Fruit fly (Drosophila melanogaster): ENCODE data around the gene obst-E.
A peak's percentile ranks its signal among the peaks of the same experiment; 100 is the strongest.

Gene obst-E

DNA sequence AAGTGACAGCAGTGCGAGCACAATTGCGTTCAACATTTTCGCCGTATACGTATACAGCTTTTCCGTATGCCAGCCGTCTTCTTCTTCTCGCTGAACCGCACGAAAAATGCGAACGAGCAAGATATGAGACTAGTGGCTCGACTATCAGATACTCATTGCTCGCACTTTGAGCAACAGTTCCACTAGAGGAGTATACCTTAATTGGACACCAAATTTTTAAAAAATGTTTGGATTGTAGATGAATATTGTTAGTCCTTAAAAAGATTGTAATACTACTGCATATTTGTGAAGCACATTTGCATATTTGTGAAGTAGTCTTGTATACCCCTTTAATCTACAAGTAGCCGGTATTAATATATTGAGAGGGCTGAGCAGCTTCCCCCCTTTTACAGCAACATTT is 12.2 kb upstream of the obst-E start (continued):
- TF ChIP-seq CG34224 (GFP tag; IDR thresholded peaks at IDR 0.05; ENCODE audit: partially characterized antibody) (no peak), GATAe (GFP tag; conservative IDR thresholded peaks at IDR 0.05) (no peak), cad (GFP tag; optimal IDR thresholded peaks at IDR 0.05) (no peak), pb (GFP tag; optimal IDR thresholded peaks at IDR 0.05) (no peak), CG12104 (GFP tag; optimal IDR thresholded peaks at IDR 0.05) (no peak), Side (GFP tag; optimal IDR thresholded peaks at IDR 0.05) (no peak), NC2α (GFP tag; optimal IDR thresholded peaks at IDR 0.05) (no peak), CkIIα-i1 (GFP tag; IDR thresholded peaks at IDR 0.05) (no peak), CG10147 (GFP tag; optimal IDR thresholded peaks at IDR 0.05) (no peak), CG17912 (GFP tag; optimal IDR thresholded peaks at IDR 0.05) (no peak), CG1647 (GFP tag; optimal IDR thresholded peaks at IDR 0.05) (no peak), zen (tag; optimal IDR thresholded peaks at IDR 0.05) (no peak), Meics (GFP tag; optimal IDR thresholded peaks at IDR 0.05) (peak; percentile 44), CG32532 (GFP tag; IDR thresholded peaks at IDR 0.05) (0 out of 2 replicates have a peak, but pooled peaks have one; percentile 32), CG13123 (GFP tag; optimal IDR thresholded peaks at IDR 0.05) (no peak), zf30C (GFP tag; optimal IDR thresholded peaks at IDR 0.05) (no peak), nom (GFP tag; optimal IDR thresholded peaks at IDR 0.05) (no peak), hkb (optimal IDR thresholded peaks at IDR 0.05) (no peak), hkb (GFP tag; IDR thresholded peaks at IDR 0.05) (no peak), CG8478 (optimal IDR thresholded peaks at IDR 0.05) (no peak), CG6254 (GFP tag; optimal IDR thresholded peaks at IDR 0.05) (no peak), CG13894 (tag; optimal IDR thresholded peaks at IDR 0.05) (no peak), CG14050 (GFP tag; IDR thresholded peaks at IDR 0.05) (no peak), jumu (GFP tag; optimal IDR thresholded peaks at IDR 0.05) (no peak), CG17612 (GFP tag; IDR thresholded peaks at IDR 0.05) (no peak), Max (GFP tag; optimal IDR thresholded peaks at IDR 0.05) (no peak), D19A (tag; optimal IDR thresholded peaks at IDR 0.05) (no peak), lbe (GFP tag; optimal IDR thresholded peaks at IDR 0.05) (no peak), CG33213 (GFP tag; optimal IDR thresholded peaks at IDR 0.05) (no peak), E2f2 (GFP tag; IDR thresholded peaks at IDR 0.05) (no peak), CG9817 (tag; optimal IDR thresholded peaks at IDR 0.05) (no peak), CG2712 (tag; optimal IDR thresholded peaks at IDR 0.05) (no peak), CG12942 (GFP tag; optimal IDR thresholded peaks at IDR 0.05) (no peak), Hmr (GFP tag; optimal IDR thresholded peaks at IDR 0.05) (peak; percentile 54), CG11696 (GFP tag; IDR thresholded peaks at IDR 0.05) (no peak), Ada2b (GFP tag; IDR thresholded peaks at IDR 0.05) (no peak), CHES-1-like (GFP tag; optimal IDR thresholded peaks at IDR 0.05) (no peak), wor (GFP tag; IDR thresholded peaks at IDR 0.05) (no peak), Trl (optimal IDR thresholded peaks at IDR 0.05) (no peak), Trl (GFP tag; optimal IDR thresholded peaks at IDR 0.05) (no peak), CG18476 (GFP tag; optimal IDR thresholded peaks at IDR 0.05) (no peak), row (GFP tag; IDR thresholded peaks at IDR 0.05) (peak; percentile 63; the same call in 2 of the 3 replicates), Dip3 (GFP tag; optimal IDR thresholded peaks at IDR 0.05) (no peak), CG4424 (GFP tag; optimal IDR thresholded peaks at IDR 0.05) (no peak), CG1832 (GFP tag; optimal IDR thresholded peaks at IDR 0.05) (no peak), nerfin-2 (GFP tag; IDR thresholded peaks at IDR 0.05; ENCODE audit: partially characterized antibody) (peak; percentile 68), ara (GFP tag; IDR thresholded peaks at IDR 0.05) (no peak), ken (GFP tag; IDR thresholded peaks at IDR 0.05) (no peak), Bdp1 (GFP tag; optimal IDR thresholded peaks at IDR 0.05) (no peak), Mad (GFP tag; optimal IDR thresholded peaks at IDR 0.05) (no peak), CG8290 (GFP tag; optimal IDR thresholded peaks at IDR 0.05) (no peak), CG8290 (tag; optimal IDR thresholded peaks at IDR 0.05) (peak in 1 of 2 experiments; percentile 21), luna (GFP tag; optimal IDR thresholded peaks at IDR 0.05) (no peak), sug (tag; optimal IDR thresholded peaks at IDR 0.05) (no peak)

Measured in whole organism, embryonic.